Worm (Caenorhabditis elegans) whole organism, L4 larva: ENCODE results near the gene ZK856.16.

Source experiments
- R02D3.7 ChIP-seq: fragments of 150-350 bp; sonication (generic microtip); optimal IDR thresholded peaks from 3 replicates; lab custom pipeline; 2014; ENCODE audit warnings: missing biosample characterization, missing genetic modification characterization
- aly-2 ChIP-seq: sonication (generic microtip); optimal IDR thresholded peaks from 2 replicates; lab custom pipeline; 2018; ENCODE audit warnings: missing biosample characterization, missing genetic modification characterization
- arid-1 ChIP-seq: fragments of 200-800 bp; sonication (Bioruptor generic); conservative IDR thresholded peaks from 2 replicates; pipeline ENCODE4 v1.3.6; 2022; ENCODE audit warnings: missing genetic modification reagents, missing genetic modification characterization, missing compliant biosample characterization
- lin-15B ChIP-seq: fragments of 150-350 bp; sonication (generic microtip); optimal IDR thresholded peaks from 3 replicates; lab custom pipeline; 2014; ENCODE audit warnings: missing biosample characterization, missing genetic modification characterization
- nhr-42 ChIP-seq: fragments of 200-800 bp; sonication (Bioruptor generic); IDR thresholded peaks from 2 replicates; pipeline ENCODE4 v1.3.6; 2022; ENCODE audit warnings: missing genetic modification characterization, missing compliant biosample characterization
- nhr-48 ChIP-seq: sonication (generic microtip); optimal IDR thresholded peaks from 2 replicates; lab custom pipeline; 2016; ENCODE audit warnings: mild to moderate bottlenecking, missing genetic modification characterization, missing compliant biosample characterization
- spr-1 ChIP-seq: sonication (generic microtip); optimal IDR thresholded peaks from 2 replicates; lab custom pipeline; 2016; ENCODE audit warnings: mild to moderate bottlenecking, missing genetic modification characterization, missing compliant biosample characterization
- unc-62 ChIP-seq, 3 experiments: fragments of 150-350 bp in 1 of 3; sonication (generic microtip); optimal IDR thresholded peaks in 2 of 3; peaks in 1 of 3; 1 replicate in 1 of 3; 2 replicates in 2 of 3; lab custom pipeline; 2014 to 2017; ENCODE audit warnings: missing biosample characterization in 3 of 3, missing genetic modification characterization in 3 of 3, missing genetic modification reagents in 3 of 3, missing genotype in 1 of 3
- ztf-7 ChIP-seq: fragments of 150-350 bp; optimal IDR thresholded peaks from 2 replicates; lab custom pipeline; 2014; ENCODE audit warnings: missing biosample characterization, missing genetic modification characterization

DNA sequence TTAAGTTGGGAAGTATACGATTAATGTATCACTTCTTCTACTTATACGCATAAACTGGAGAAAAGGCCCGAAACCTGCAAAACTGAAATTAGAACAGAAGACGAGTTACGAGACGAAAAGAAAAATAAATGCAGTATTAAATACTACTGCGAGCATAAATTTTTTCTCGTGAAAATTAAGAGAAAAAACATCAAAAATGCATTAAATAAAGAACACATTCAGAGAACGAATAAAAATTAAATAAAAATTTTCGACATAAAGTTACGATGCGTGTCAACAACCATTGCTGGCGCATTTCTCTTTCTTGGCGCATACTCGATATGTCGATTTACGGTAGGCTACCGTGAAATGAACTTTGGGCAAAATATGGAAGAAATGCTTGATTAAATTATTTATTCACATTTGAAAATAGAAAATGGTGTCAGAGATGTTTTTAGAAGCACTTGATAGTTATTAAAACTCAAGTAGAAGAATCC lies 482 bp downstream of the ZK856.16 start, which contains the start of the genes ZK856.19 and ZK856.11:
- TF ChIP-seq R02D3.7 (tag; lab: Kevin White, UChicago) (peak; percentile 13), ztf-7 (tag; lab: Kevin White, UChicago) (no peak), unc-62 (GFP tag; optimal IDR thresholded peaks at IDR 0.05 in 1 of 2; lab: Kevin White, UChicago) (no peak), unc-62 (tag; optimal IDR thresholded peaks at IDR 0.05; lab: Kevin White, UChicago) (no peak), lin-15B (tag; lab: Kevin White, UChicago) (no peak), aly-2 (tag; lab: Kevin White, UChicago) (no peak), nhr-48 (tag; lab: Kevin White, UChicago) (peak; percentile 40), spr-1 (no peak), arid-1 (0 out of 2 replicates have a peak, but pooled peaks have one; percentile 31), nhr-42 (GFP tag; lab: Robert Waterston, UW) (no peak)
